Fruit fly (Drosophila melanogaster) whole organism, embryonic: Measurements from ENCODE around the gene aph-1.
A peak's percentile ranks its signal among the peaks of the same experiment; 100 is the strongest.

Experiments
- Antp ChIP-seq: fragments of 200-800 bp; sonication (Bioruptor generic); optimal IDR thresholded peaks from 3 replicates; lab custom pipeline; 2016; ENCODE audit warnings: missing biosample characterization, missing genetic modification characterization
- Asciz ChIP-seq: fragments of 200-800 bp; sonication (Bioruptor generic); optimal IDR thresholded peaks from 2 replicates; lab custom pipeline; 2017; ENCODE audit warnings: missing biosample characterization, mild to moderate bottlenecking, missing genetic modification characterization, missing genetic modification reagents
- B-H2 ChIP-seq: fragments of 200-800 bp; sonication (Bioruptor generic); optimal IDR thresholded peaks from 2 replicates; lab custom pipeline; 2018; ENCODE audit warnings: missing biosample characterization, mild to moderate bottlenecking, missing genetic modification characterization
- BEAF-32 ChIP-seq: fragments of 200-800 bp; sonication (Bioruptor generic); optimal IDR thresholded peaks from 3 replicates; lab custom pipeline; 2017; ENCODE audit warnings: missing biosample characterization, missing genetic modification characterization, mild to moderate bottlenecking, moderate library complexity, missing genetic modification reagents
- Bgb ChIP-seq: fragments of 200-800 bp; sonication (Bioruptor generic); IDR thresholded peaks from 2 replicates; pipeline ENCODE4 v1.3.6; 2022; ENCODE audit warnings: missing biosample characterization, missing genetic modification characterization; ENCODE audit not compliant: partially characterized antibody
- CG12071 ChIP-seq: fragments of 200-800 bp; sonication (Bioruptor generic); optimal IDR thresholded peaks from 3 replicates; lab custom pipeline; 2018; ENCODE audit warnings: missing biosample characterization, mild to moderate bottlenecking, missing genetic modification characterization
- CG12236 ChIP-seq: fragments of 200-800 bp; sonication (Bioruptor generic); optimal IDR thresholded peaks from 2 replicates; lab custom pipeline; 2016; ENCODE audit warnings: missing biosample characterization, missing genetic modification characterization
- CG13287 ChIP-seq: fragments of 200-800 bp; sonication (Bioruptor generic); IDR thresholded peaks from 2 replicates; pipeline ENCODE4 v1.3.6; 2022; ENCODE audit warnings: missing biosample characterization, missing genetic modification characterization; ENCODE audit not compliant: partially characterized antibody
- CG13775 ChIP-seq: fragments of 200-800 bp; sonication (Bioruptor generic); optimal IDR thresholded peaks from 3 replicates; lab custom pipeline; 2017; ENCODE audit warnings: missing biosample characterization, mild to moderate bottlenecking, missing genetic modification characterization
- CG14050 ChIP-seq: fragments of 200-800 bp; sonication (Bioruptor generic); IDR thresholded peaks from 3 replicates; pipeline ENCODE4 v1.3.6; 2022; ENCODE audit warnings: missing biosample characterization, missing genetic modification characterization
- CG14667 ChIP-seq: fragments of 200-800 bp; sonication (Bioruptor generic); IDR thresholded peaks from 2 replicates; pipeline ENCODE4 v1.3.6; 2022; ENCODE audit warnings: missing biosample characterization, missing genetic modification characterization
- CG15269 ChIP-seq: fragments of 200-800 bp; sonication (Bioruptor generic); optimal IDR thresholded peaks from 2 replicates; lab custom pipeline; 2018; ENCODE audit warnings: missing biosample characterization, mild to moderate bottlenecking, missing genetic modification characterization, moderate library complexity
- CG1602 ChIP-seq: fragments of 200-800 bp; sonication (Bioruptor generic); optimal IDR thresholded peaks from 3 replicates; lab custom pipeline; 2016; ENCODE audit warnings: missing biosample characterization, missing genetic modification characterization
- CG16815 ChIP-seq: fragments of 200-800 bp; sonication (Bioruptor generic); optimal IDR thresholded peaks from 3 replicates; lab custom pipeline; 2017; ENCODE audit warnings: missing biosample characterization, mild to moderate bottlenecking, missing genetic modification characterization
- CG17328 ChIP-seq: fragments of 200-800 bp; sonication (Bioruptor generic); IDR thresholded peaks from 2 replicates; pipeline ENCODE4 v1.3.6; 2022; ENCODE audit warnings: missing biosample characterization, missing genetic modification characterization
- CG32772 ChIP-seq: fragments of 200-800 bp; sonication (Bioruptor generic); IDR thresholded peaks from 2 replicates; pipeline ENCODE4 v1.3.6; 2022; ENCODE audit warnings: missing biosample characterization, missing genetic modification characterization
- CG3847 ChIP-seq: fragments of 200-800 bp; sonication (Bioruptor generic); IDR thresholded peaks from 2 replicates; pipeline ENCODE4 v1.3.6; 2022; ENCODE audit warnings: missing biosample characterization, missing genetic modification characterization
- CG4282 ChIP-seq: fragments of 200-800 bp; sonication (Bioruptor generic); optimal IDR thresholded peaks from 2 replicates; lab custom pipeline; 2016; ENCODE audit warnings: missing biosample characterization, missing genetic modification characterization
- CG4360 ChIP-seq: fragments of 200-800 bp; sonication (Bioruptor generic); IDR thresholded peaks from 2 replicates; pipeline ENCODE4 v1.3.6; 2022; ENCODE audit warnings: missing biosample characterization, missing genetic modification characterization
- CG43689 ChIP-seq: fragments of 200-800 bp; sonication (Bioruptor generic); IDR thresholded peaks from 2 replicates; pipeline ENCODE4 v1.3.6; 2022; ENCODE audit warnings: missing biosample characterization, missing genetic modification characterization
- CG6654 ChIP-seq: fragments of 200-800 bp; sonication (Bioruptor generic); optimal IDR thresholded peaks from 2 replicates; lab custom pipeline; 2017; ENCODE audit warnings: missing biosample characterization, mild to moderate bottlenecking, missing genetic modification characterization
- CG9797 ChIP-seq: fragments of 200-800 bp; sonication (Bioruptor generic); optimal IDR thresholded peaks from 3 replicates; lab custom pipeline; 2018; ENCODE audit warnings: missing biosample characterization, mild to moderate bottlenecking, missing genetic modification characterization
- GATAe ChIP-seq: fragments of 200-800 bp; sonication (Bioruptor generic); conservative IDR thresholded peaks from 2 replicates; pipeline ENCODE4 v1.3.6; 2022; ENCODE audit warnings: missing biosample characterization, missing genetic modification characterization
- HmgZ ChIP-seq: fragments of 200-800 bp; sonication (Bioruptor generic); optimal IDR thresholded peaks from 2 replicates; lab custom pipeline; 2018; ENCODE audit warnings: missing biosample characterization, mild to moderate bottlenecking, missing genetic modification characterization
- MTF-1 ChIP-seq: fragments of 200-800 bp; sonication (Bioruptor generic); optimal IDR thresholded peaks from 2 replicates; lab custom pipeline; 2018; ENCODE audit warnings: missing biosample characterization, mild to moderate bottlenecking, missing genetic modification characterization, borderline replicate concordance
- Mrtf ChIP-seq: fragments of 200-800 bp; sonication (Bioruptor generic); IDR thresholded peaks from 3 replicates; pipeline ENCODE4 v1.3.6; 2022; ENCODE audit warnings: missing biosample characterization, missing genetic modification characterization
- NC2α ChIP-seq: fragments of 200-800 bp; sonication (Bioruptor generic); optimal IDR thresholded peaks from 2 replicates; lab custom pipeline; 2016; ENCODE audit warnings: missing biosample characterization, missing genetic modification characterization
- Oli ChIP-seq: fragments of 200-800 bp; sonication (Bioruptor generic); optimal IDR thresholded peaks from 2 replicates; lab custom pipeline; 2018; ENCODE audit warnings: missing biosample characterization, mild to moderate bottlenecking, missing genetic modification characterization, moderate library complexity
- Spps ChIP-seq: fragments of 200-800 bp; sonication (Bioruptor generic); optimal IDR thresholded peaks from 2 replicates; lab custom pipeline; 2018; ENCODE audit warnings: missing biosample characterization, mild to moderate bottlenecking, missing genetic modification characterization
- Sry-δ ChIP-seq: fragments of 200-800 bp; sonication (Bioruptor generic); optimal IDR thresholded peaks from 2 replicates; lab custom pipeline; 2016; ENCODE audit warnings: missing biosample characterization, missing genetic modification characterization
- Taf1 ChIP-seq: fragments of 200-800 bp; sonication (Bioruptor generic); IDR thresholded peaks from 2 replicates; pipeline ENCODE4 v1.3.6; 2022; ENCODE audit warnings: missing biosample characterization, missing genetic modification characterization
- Xbp1 ChIP-seq: fragments of 200-800 bp; sonication (Bioruptor generic); optimal IDR thresholded peaks from 3 replicates; lab custom pipeline; 2016; ENCODE audit warnings: missing biosample characterization, mild to moderate bottlenecking, missing genetic modification characterization
- bigmax ChIP-seq: fragments of 200-800 bp; sonication (Bioruptor generic); optimal IDR thresholded peaks from 2 replicates; lab custom pipeline; 2018; ENCODE audit warnings: missing biosample characterization, mild to moderate bottlenecking, missing genetic modification characterization
- corto ChIP-seq: fragments of 200-800 bp; sonication (Bioruptor generic); optimal IDR thresholded peaks from 2 replicates; lab custom pipeline; 2016; ENCODE audit warnings: missing biosample characterization, mild to moderate bottlenecking, missing genetic modification characterization, moderate library complexity
- dimm ChIP-seq: fragments of 200-800 bp; sonication (Bioruptor generic); IDR thresholded peaks from 2 replicates; pipeline ENCODE4 v1.3.6; 2022; ENCODE audit warnings: missing biosample characterization, missing genetic modification characterization
- dmrt99B ChIP-seq: fragments of 200-800 bp; sonication (Bioruptor generic); optimal IDR thresholded peaks from 2 replicates; lab custom pipeline; 2018; ENCODE audit warnings: missing biosample characterization, mild to moderate bottlenecking, missing genetic modification characterization, moderate library complexity
- fd64A ChIP-seq: fragments of 200-800 bp; sonication (Bioruptor generic); optimal IDR thresholded peaks from 3 replicates; lab custom pipeline; 2018; ENCODE audit warnings: missing biosample characterization, mild to moderate bottlenecking, missing genetic modification characterization
- gcm ChIP-seq: fragments of 200-800 bp; sonication (Bioruptor generic); optimal IDR thresholded peaks from 2 replicates; lab custom pipeline; 2019; ENCODE audit warnings: missing biosample characterization, mild to moderate bottlenecking, missing genetic modification characterization, moderate library complexity
- grn ChIP-seq: fragments of 200-800 bp; sonication (Bioruptor generic); optimal IDR thresholded peaks from 3 replicates; lab custom pipeline; 2017; ENCODE audit warnings: missing biosample characterization, missing genetic modification characterization
- h ChIP-seq: fragments of >200 bp; optimal IDR thresholded peaks from 2 replicates; lab custom pipeline; 2017
- ind ChIP-seq: fragments of 200-800 bp; sonication (Bioruptor generic); optimal IDR thresholded peaks from 3 replicates; lab custom pipeline; 2016; ENCODE audit warnings: missing biosample characterization, missing genetic modification characterization
- lmd ChIP-seq: fragments of 200-800 bp; sonication (Bioruptor generic); IDR thresholded peaks from 2 replicates; pipeline ENCODE4 v1.3.6; 2022; ENCODE audit warnings: missing biosample characterization, missing genetic modification characterization
- onecut ChIP-seq: fragments of 200-800 bp; sonication (Bioruptor generic); IDR thresholded peaks from 2 replicates; pipeline ENCODE4 v1.3.6; 2022; ENCODE audit warnings: missing biosample characterization, missing genetic modification characterization
- pita ChIP-seq: fragments of 200-800 bp; sonication (Bioruptor generic); optimal IDR thresholded peaks from 2 replicates; lab custom pipeline; 2017; ENCODE audit warnings: missing biosample characterization, mild to moderate bottlenecking, missing genetic modification characterization
- pzg ChIP-seq: fragments of 200-800 bp; sonication (Bioruptor generic); optimal IDR thresholded peaks from 3 replicates; lab custom pipeline; 2018; ENCODE audit warnings: missing biosample characterization, mild to moderate bottlenecking, missing genetic modification characterization, moderate library complexity
- schlank ChIP-seq: fragments of 200-800 bp; sonication (Bioruptor generic); optimal IDR thresholded peaks from 2 replicates; lab custom pipeline; 2018; ENCODE audit warnings: missing biosample characterization, mild to moderate bottlenecking, missing genetic modification characterization
- so ChIP-seq: fragments of 200-800 bp; sonication (Bioruptor generic); IDR thresholded peaks from 3 replicates; pipeline ENCODE4 v1.3.6; 2022; ENCODE audit warnings: missing biosample characterization, missing genetic modification characterization
- tap ChIP-seq: fragments of 200-800 bp; optimal IDR thresholded peaks from 3 replicates; lab custom pipeline; 2019; ENCODE audit warnings: missing biosample characterization, mild to moderate bottlenecking, missing genetic modification characterization, moderate library complexity
- vvl ChIP-seq: fragments of 200-800 bp; sonication (Bioruptor generic); IDR thresholded peaks from 2 replicates; pipeline ENCODE4 v1.3.6; 2022; ENCODE audit warnings: missing biosample characterization, missing genetic modification characterization
- wek ChIP-seq: fragments of 200-800 bp; sonication (Bioruptor generic); optimal IDR thresholded peaks from 3 replicates; lab custom pipeline; 2018; ENCODE audit warnings: missing biosample characterization, mild to moderate bottlenecking, missing genetic modification characterization, moderate library complexity
- yki ChIP-seq: fragments of >200 bp; optimal IDR thresholded peaks from 3 replicates; lab custom pipeline; 2018
- zfh2 ChIP-seq: fragments of 200-800 bp; sonication (Bioruptor generic); optimal IDR thresholded peaks from 2 replicates; lab custom pipeline; 2016; ENCODE audit warnings: missing biosample characterization, missing genetic modification characterization

aph-1 gene

dm6 chr2L:2749144-2749766 is 16.8 kb upstream of the aph-1 start (continued):
- peak; percentile 39 for TF ChIP-seq BEAF-32 (GFP tag; lab: Kevin White, UChicago)
- no peak for TF ChIP-seq dimm (GFP tag; lab: Robert Waterston, UW)
- no peak for TF ChIP-seq CG4360
- TF ChIP-seq CG1602, result no peak
- TF ChIP-seq CG16815 (GFP tag; lab: Kevin White, UChicago), result no peak
- TF ChIP-seq CG6654 (GFP tag; lab: Kevin White, UChicago), result no peak
- TF ChIP-seq Oli (tag; lab: Kevin White, UChicago), result no peak
- TF ChIP-seq HmgZ (tag; lab: Kevin White, UChicago), result no peak
- TF ChIP-seq CG32772 (GFP tag; lab: Robert Waterston, UW), result no peak
- TF ChIP-seq corto (GFP tag; lab: Kevin White, UChicago), result no peak
- no peak for TF ChIP-seq vvl (GFP tag; lab: Robert Waterston, UW)
- no peak for TF ChIP-seq ind
- no peak for TF ChIP-seq Taf1 (GFP tag; lab: Robert Waterston, UW)
- TF ChIP-seq MTF-1, result peak; percentile 62
- TF ChIP-seq Asciz (GFP tag; lab: Kevin White, UChicago), result no peak
- no peak for TF ChIP-seq Mrtf (GFP tag; lab: Robert Waterston, UW)
- peak; percentile 25 for TF ChIP-seq pzg (GFP tag; lab: Kevin White, UChicago)
- no peak for TF ChIP-seq grn
- TF ChIP-seq CG4282 (GFP tag; lab: Kevin White, UChicago), result no peak
- peak; percentile 56 for TF ChIP-seq fd64A
- no peak for TF ChIP-seq CG13775 (GFP tag; lab: Kevin White, UChicago)
- TF ChIP-seq gcm (GFP tag; lab: Kevin White, UChicago), result no peak
- no peak for TF ChIP-seq pita
- no peak for TF ChIP-seq Xbp1 (GFP tag; lab: Kevin White, UChicago)
- no peak for TF ChIP-seq schlank (tag; lab: Kevin White, UChicago)
- no peak for TF ChIP-seq CG17328 (GFP tag; lab: Robert Waterston, UW)
- no peak for TF ChIP-seq NC2α (GFP tag; lab: Kevin White, UChicago)
- TF ChIP-seq CG3847 (GFP tag; lab: Robert Waterston, UW), result no peak
- no peak for TF ChIP-seq Bgb
- TF ChIP-seq CG9797, result peak; percentile 12
- no peak for TF ChIP-seq h
- TF ChIP-seq tap (tag; lab: Kevin White, UChicago), result no peak
- TF ChIP-seq zfh2 (GFP tag; lab: Kevin White, UChicago), result peak; percentile 7
- no peak for TF ChIP-seq CG12236
- TF ChIP-seq CG43689, result no peak
- peak; percentile 0 for TF ChIP-seq Antp (GFP tag; lab: Kevin White, UChicago)
- TF ChIP-seq Spps (tag; lab: Kevin White, UChicago), result no peak
- peak; percentile 52 for TF ChIP-seq CG12071 (GFP tag; lab: Kevin White, UChicago)
- TF ChIP-seq CG14667 (GFP tag; lab: Robert Waterston, UW), result no peak
- TF ChIP-seq lmd (GFP tag; lab: Robert Waterston, UW), result no peak
- no peak for TF ChIP-seq CG13287 (GFP tag; lab: Robert Waterston, UW)
- no peak for TF ChIP-seq onecut (GFP tag; lab: Robert Waterston, UW)
- TF ChIP-seq CG15269 (tag; lab: Kevin White, UChicago), result no peak
- peak; percentile 47 for TF ChIP-seq wek
- no peak for TF ChIP-seq dmrt99B
- no peak for TF ChIP-seq yki (lab: Kevin White, UChicago)
- TF ChIP-seq CG14050 (GFP tag; lab: Robert Waterston, UW), result no peak
- TF ChIP-seq Sry-δ (GFP tag; lab: Kevin White, UChicago), result peak; percentile 51
- no peak for TF ChIP-seq so (GFP tag; lab: Robert Waterston, UW)
- no peak for TF ChIP-seq GATAe (GFP tag; lab: Robert Waterston, UW)
- TF ChIP-seq B-H2 (GFP tag; lab: Kevin White, UChicago), result no peak
- TF ChIP-seq bigmax (GFP tag; lab: Kevin White, UChicago), result no peak
